Worm (Caenorhabditis elegans) whole organism, L3 larva: ENCODE results near the gene clec-80.

ENCODE experiments used
- ZK546.5 ChIP-seq: sonication (generic microtip); optimal IDR thresholded peaks from 2 replicates; lab custom pipeline; 2017; ENCODE audit warnings: missing biosample characterization, missing genetic modification characterization
- aly-2 ChIP-seq: fragments of 150-350 bp; optimal IDR thresholded peaks from 2 replicates; lab custom pipeline; 2014; ENCODE audit warnings: missing biosample characterization, missing genetic modification characterization
- ceh-16 ChIP-seq: sonication (generic microtip); optimal IDR thresholded peaks from 2 replicates; lab custom pipeline; 2017; ENCODE audit warnings: missing biosample characterization, missing genetic modification characterization
- ceh-28 ChIP-seq: fragments of 150-350 bp; optimal IDR thresholded peaks from 2 replicates; lab custom pipeline; 2014; ENCODE audit warnings: missing biosample characterization, missing genetic modification reagents, missing genetic modification characterization
- ceh-82 ChIP-seq: fragments of 150-350 bp; optimal IDR thresholded peaks from 2 replicates; lab custom pipeline; 2014; ENCODE audit warnings: missing biosample characterization, missing genetic modification characterization
- daf-12 ChIP-seq: fragments of 150-350 bp; optimal IDR thresholded peaks from 2 replicates; lab custom pipeline; 2014; ENCODE audit warnings: missing biosample characterization, missing genetic modification reagents, missing genetic modification characterization
- egl-27 ChIP-seq: sonication (generic microtip); optimal IDR thresholded peaks from 4 replicates; lab custom pipeline; 2017; ENCODE audit warnings: missing biosample characterization, missing genetic modification reagents, missing genetic modification characterization
- egl-5 ChIP-seq: fragments of 150-350 bp; optimal IDR thresholded peaks from 2 replicates; lab custom pipeline; 2017; ENCODE audit warnings: missing biosample characterization, missing genetic modification reagents, missing genetic modification characterization, inconsistent platforms
- elt-1 ChIP-seq: fragments of 150-350 bp; optimal IDR thresholded peaks from 2 replicates; lab custom pipeline; 2014; ENCODE audit warnings: missing biosample characterization, missing genetic modification characterization
- elt-2 ChIP-seq: sonication (generic microtip); optimal IDR thresholded peaks from 2 replicates; lab custom pipeline; 2016; ENCODE audit warnings: missing genetic modification reagents, mild to moderate bottlenecking, missing genetic modification characterization, missing compliant biosample characterization
- elt-3 ChIP-seq, 3 experiments: fragments of 150-350 bp in 1 of 3; sonication (generic microtip) in 2 of 3; optimal IDR thresholded peaks; 2 replicates in 2 of 3; 4 replicates in 1 of 3; lab custom pipeline; 2014 to 2017; ENCODE audit warnings: missing biosample characterization in 3 of 3, missing genetic modification characterization in 3 of 3
- fkh-2 ChIP-seq: fragments of 150-350 bp; optimal IDR thresholded peaks from 2 replicates; lab custom pipeline; 2014; ENCODE audit warnings: missing biosample characterization, missing genetic modification reagents, missing genetic modification characterization
- fos-1 ChIP-seq: fragments of 150-350 bp; optimal IDR thresholded peaks from 2 replicates; lab custom pipeline; 2014; ENCODE audit warnings: missing biosample characterization, missing genetic modification characterization
- hmg-11 ChIP-seq: sonication (generic microtip); optimal IDR thresholded peaks from 2 replicates; lab custom pipeline; 2016; ENCODE audit warnings: missing genetic modification characterization, missing compliant biosample characterization
- jun-1 ChIP-seq: fragments of 150-350 bp; optimal IDR thresholded peaks from 2 replicates; lab custom pipeline; 2014; ENCODE audit warnings: missing biosample characterization, missing genetic modification reagents, missing genetic modification characterization
- lin-39 ChIP-seq: fragments of 150-350 bp; optimal IDR thresholded peaks from 2 replicates; lab custom pipeline; 2018; ENCODE audit warnings: missing biosample characterization, missing genetic modification reagents, missing genetic modification characterization
- lsy-12 ChIP-seq: sonication (generic microtip); optimal IDR thresholded peaks from 2 replicates; lab custom pipeline; 2016; ENCODE audit warnings: mild to moderate bottlenecking, missing genetic modification characterization, missing compliant biosample characterization
- mdl-1 ChIP-seq: fragments of 150-350 bp; optimal IDR thresholded peaks from 2 replicates; lab custom pipeline; 2014; ENCODE audit warnings: missing biosample characterization, missing genetic modification characterization
- nfya-1 ChIP-seq: sonication (generic microtip); optimal IDR thresholded peaks from 2 replicates; lab custom pipeline; 2017; ENCODE audit warnings: missing genetic modification characterization, mild to moderate bottlenecking, missing compliant biosample characterization, antibody characterized with exemption, moderate library complexity; ENCODE audit not compliant: insufficient read depth
- nhr-23 ChIP-seq: fragments of 150-350 bp; optimal IDR thresholded peaks from 2 replicates; lab custom pipeline; 2014; ENCODE audit warnings: missing biosample characterization, missing genetic modification reagents, missing genetic modification characterization
- nhr-237 ChIP-seq: fragments of 150-350 bp; optimal IDR thresholded peaks from 2 replicates; lab custom pipeline; 2014; ENCODE audit warnings: missing biosample characterization, missing genetic modification characterization
- nhr-25 ChIP-seq: sonication (generic microtip); optimal IDR thresholded peaks from 2 replicates; lab custom pipeline; 2017; ENCODE audit warnings: missing biosample characterization, missing genetic modification characterization
- nhr-28 ChIP-seq: fragments of 150-350 bp; optimal IDR thresholded peaks from 2 replicates; lab custom pipeline; 2014; ENCODE audit warnings: missing biosample characterization, missing genetic modification characterization
- nhr-43 ChIP-seq: sonication (generic microtip); optimal IDR thresholded peaks from 2 replicates; lab custom pipeline; 2016; ENCODE audit warnings: mild to moderate bottlenecking, missing genetic modification characterization, missing compliant biosample characterization; ENCODE audit not compliant: poor library complexity, severe bottlenecking
- nhr-67 ChIP-seq: fragments of 150-350 bp; optimal IDR thresholded peaks from 2 replicates; lab custom pipeline; 2014; ENCODE audit warnings: missing biosample characterization, missing genetic modification characterization
- nhr-76 ChIP-seq: fragments of 150-350 bp; sonication (generic microtip); optimal IDR thresholded peaks from 5 replicates; lab custom pipeline; 2014; ENCODE audit warnings: missing biosample characterization, missing genetic modification characterization
- pha-4 ChIP-seq: fragments of 150-350 bp; optimal IDR thresholded peaks from 2 replicates; lab custom pipeline; 2014; ENCODE audit warnings: missing biosample characterization, missing genetic modification reagents, missing genetic modification characterization
- pqm-1 ChIP-seq: fragments of 150-350 bp; optimal IDR thresholded peaks from 2 replicates; lab custom pipeline; 2017; ENCODE audit warnings: missing biosample characterization, missing genetic modification characterization, inconsistent platforms
- sea-2 ChIP-seq: fragments of 150-350 bp; sonication (generic microtip); optimal IDR thresholded peaks from 4 replicates; lab custom pipeline; 2014; ENCODE audit warnings: missing biosample characterization, missing genetic modification reagents, missing genetic modification characterization
- skn-1 ChIP-seq: fragments of 150-350 bp; optimal IDR thresholded peaks from 2 replicates; lab custom pipeline; 2014; ENCODE audit warnings: missing biosample characterization, missing genetic modification characterization
- snpc-4 ChIP-seq: fragments of 150-350 bp; optimal IDR thresholded peaks from 2 replicates; lab custom pipeline; 2014; ENCODE audit warnings: missing biosample characterization, missing genetic modification characterization
- tbx-2 ChIP-seq: sonication (generic microtip); optimal IDR thresholded peaks from 2 replicates; lab custom pipeline; 2016; ENCODE audit warnings: mild to moderate bottlenecking, missing genetic modification characterization, missing compliant biosample characterization
- unc-39 ChIP-seq: sonication (generic microtip); optimal IDR thresholded peaks from 4 replicates; lab custom pipeline; 2017; ENCODE audit warnings: missing biosample characterization, missing genetic modification characterization
- zag-1 ChIP-seq: fragments of 150-350 bp; optimal IDR thresholded peaks from 2 replicates; lab custom pipeline; 2014; ENCODE audit warnings: missing biosample characterization, missing genetic modification characterization
- ztf-11 ChIP-seq: fragments of 150-350 bp; optimal IDR thresholded peaks from 2 replicates; lab custom pipeline; 2014; ENCODE audit warnings: missing biosample characterization, missing genetic modification characterization

The clec-80 gene

DNA sequence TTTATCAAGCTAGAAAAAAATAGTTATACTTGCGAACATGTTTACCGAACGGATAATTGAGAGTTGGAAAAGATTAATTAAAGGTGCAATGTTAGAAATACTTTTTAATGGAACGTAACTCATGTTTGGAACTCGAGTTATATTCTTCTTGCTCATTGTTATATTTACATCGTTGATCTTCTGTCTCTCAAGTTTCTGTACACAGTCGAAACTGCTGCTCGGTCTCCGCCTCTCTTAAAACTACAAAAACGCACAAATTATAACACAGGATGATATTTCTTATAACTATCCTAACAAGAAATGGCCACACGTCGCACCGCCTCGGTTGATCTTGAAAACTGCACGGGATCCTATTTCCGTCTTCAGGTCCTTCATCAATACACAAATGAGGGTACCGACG, 11.0 kb downstream of the clec-80 start, which contains the start of gene pudl-2:
TSS of gene pudl-2 (plus strand) at position 301 of the 400 bp plus-strand sequence.
- no peak for TF ChIP-seq snpc-4
- no peak for TF ChIP-seq nhr-23 (tag; lab: Kevin White, UChicago)
- TF ChIP-seq ceh-82 = no peak
- no peak for TF ChIP-seq skn-1
- TF ChIP-seq nhr-76 (tag; lab: Kevin White, UChicago) = no peak
- no peak for TF ChIP-seq elt-1 (tag; lab: Kevin White, UChicago)
- no peak for TF ChIP-seq daf-12 (tag; lab: Kevin White, UChicago)
- no peak for TF ChIP-seq aly-2
- no peak for TF ChIP-seq zag-1 (tag; lab: Kevin White, UChicago)
- no peak for TF ChIP-seq hmg-11 (tag; lab: Kevin White, UChicago)
- no peak for TF ChIP-seq jun-1
- TF ChIP-seq nhr-28 (tag; lab: Kevin White, UChicago) = no peak
- TF ChIP-seq egl-5 = no peak
- TF ChIP-seq lsy-12 (tag; lab: Kevin White, UChicago) = no peak
- no peak for TF ChIP-seq elt-3 (tag; optimal IDR thresholded peaks at IDR 0.05; lab: Kevin White, UChicago)
- TF ChIP-seq nfya-1 (tag; lab: Kevin White, UChicago) = no peak
- TF ChIP-seq ZK546.5 (tag; lab: Kevin White, UChicago) = no peak
- TF ChIP-seq fkh-2 (tag; lab: Kevin White, UChicago) = no peak
- no peak for TF ChIP-seq ztf-11 (tag; lab: Kevin White, UChicago)

DNA sequence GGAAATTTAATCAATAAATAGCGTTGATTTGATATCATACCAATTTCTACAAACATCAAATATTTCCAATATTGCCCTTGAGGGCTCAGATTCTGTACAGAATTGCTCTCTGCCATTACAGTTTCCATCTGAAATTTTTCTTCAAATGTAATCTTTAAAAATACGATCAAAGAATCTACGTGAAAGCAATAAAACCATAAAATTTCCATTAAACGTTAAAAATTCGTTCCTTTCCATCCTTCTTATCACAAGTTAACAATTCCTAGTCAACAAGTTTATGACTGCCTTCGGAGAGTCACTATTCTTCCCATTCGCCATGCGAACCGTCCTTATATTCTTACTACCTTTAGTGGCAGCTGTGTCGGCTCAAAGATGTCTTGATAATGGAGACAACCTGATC, 11.8 kb downstream of the clec-80 start, which contains the start of gene clec-82:
TSS of gene clec-82 (plus strand) at position 301 of the 400 bp plus-strand sequence.
- no peak for TF ChIP-seq elt-1 (tag; lab: Kevin White, UChicago)
- TF ChIP-seq nhr-23 (tag; lab: Kevin White, UChicago) = no peak
- no peak for TF ChIP-seq pha-4 (tag; lab: Kevin White, UChicago)
- no peak for TF ChIP-seq hmg-11 (tag; lab: Kevin White, UChicago)
- no peak for TF ChIP-seq daf-12 (tag; lab: Kevin White, UChicago)
- TF ChIP-seq nhr-67 (tag; lab: Kevin White, UChicago) = no peak
- TF ChIP-seq lin-39 = no peak
- TF ChIP-seq nhr-28 (tag; lab: Kevin White, UChicago) = no peak
- no peak for TF ChIP-seq sea-2 (GFP tag; lab: Kevin White, UChicago)
- TF ChIP-seq tbx-2 (tag; lab: Kevin White, UChicago) = no peak
- no peak for TF ChIP-seq jun-1
- no peak for TF ChIP-seq snpc-4
- TF ChIP-seq ztf-11 (tag; lab: Kevin White, UChicago) = no peak
- TF ChIP-seq egl-27 (tag; lab: Kevin White, UChicago) = no peak
- no peak for TF ChIP-seq ceh-16 (tag; lab: Kevin White, UChicago)
- TF ChIP-seq, all 47 proteins: peak for 0

DNA sequence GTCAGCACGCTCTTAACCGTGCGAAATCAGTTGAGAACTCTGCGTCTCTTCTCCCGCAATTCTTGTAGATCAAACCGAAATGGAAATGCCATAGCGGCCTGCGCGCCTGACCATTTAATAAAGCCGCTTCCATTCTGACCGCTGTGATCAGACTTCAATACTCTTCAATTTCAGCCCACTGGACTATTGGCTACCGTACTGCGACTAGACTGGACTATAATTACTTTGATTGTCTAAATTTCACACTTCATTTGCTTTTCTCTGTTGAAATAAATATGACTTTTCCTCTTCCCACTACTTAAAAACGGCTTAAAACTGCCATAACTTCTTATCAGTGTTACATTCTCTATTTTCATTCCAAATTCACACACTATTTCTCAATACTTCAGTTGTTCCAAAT, 14.8 kb downstream of the clec-80 start, which contains the start of gene Y54G2A.7:
TSS of gene Y54G2A.7 (plus strand) at position 301 of the 400 bp plus-strand sequence.
- TF ChIP-seq elt-2 (peak; percentile 19), nhr-237 (tag; lab: Kevin White, UChicago) (no peak)

DNA sequence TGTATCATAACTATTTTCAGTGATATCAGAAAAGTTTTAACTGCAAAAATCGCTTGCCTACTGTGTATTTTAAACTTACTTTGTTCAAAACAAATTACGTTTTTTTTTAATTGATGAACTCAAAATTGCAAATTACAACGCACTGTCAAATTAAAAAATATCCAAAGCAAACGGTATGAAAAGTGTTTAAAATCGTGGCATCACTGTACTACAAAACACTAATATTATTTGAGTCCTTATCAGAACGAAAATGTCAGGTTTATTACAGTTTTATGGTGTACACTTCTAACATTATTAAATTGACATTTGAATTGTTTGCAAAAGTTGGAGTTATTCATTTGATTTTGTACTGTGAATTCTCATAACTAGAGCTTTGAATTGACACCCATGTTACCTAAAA, 17.7 kb downstream of the clec-80 start, which contains the start of gene clec-83:
TSS of gene clec-83 (minus strand) at position 213 of the 400 bp plus-strand sequence.
- TF ChIP-seq nhr-76 (tag; lab: Kevin White, UChicago) (no peak), lsy-12 (tag; lab: Kevin White, UChicago) (no peak), nhr-43 (tag; lab: Kevin White, UChicago) (no peak), nhr-25 (tag; lab: Kevin White, UChicago) (no peak), nhr-67 (tag; lab: Kevin White, UChicago) (no peak), pha-4 (tag; lab: Kevin White, UChicago) (peak; percentile 28), nfya-1 (tag; lab: Kevin White, UChicago) (no peak), mdl-1 (no peak), sea-2 (GFP tag; lab: Kevin White, UChicago) (no peak), ceh-28 (tag; lab: Kevin White, UChicago) (no peak), unc-39 (tag; lab: Kevin White, UChicago) (no peak), pqm-1 (tag; lab: Kevin White, UChicago) (peak; percentile 27), fos-1 (tag; lab: Kevin White, UChicago) (no peak), elt-2 (peak; percentile 55), nhr-23 (tag; lab: Kevin White, UChicago) (no peak)
